Comparison of ENCODE assay signal across 3 worm cellular contexts in genomic region chrIV:9716490-9716889, ce11.
TF ChIP-seq lines count a peak whose summit lies in the region.

No protein-coding gene starts in this region.

TF ChIP-seq in whole organism, L1 larva, 84 proteins besides CTCF, POLR2A, EP300 and RAD21 (continued from another document):
- peak; percentile 98 for TF ChIP-seq blmp-1 (tag; optimal IDR thresholded peaks at IDR 0.05; lab: Kevin White, UChicago)
- no peak for TF ChIP-seq pag-3 (tag; optimal IDR thresholded peaks at IDR 0.05; lab: Kevin White, UChicago; ENCODE audit: borderline replicate concordance, insufficient read depth)
- no peak for TF ChIP-seq nhr-90 (tag; optimal IDR thresholded peaks at IDR 0.05; lab: Kevin White, UChicago; ENCODE audit: poor library complexity)
- no peak for TF ChIP-seq ceh-82 (tag; optimal IDR thresholded peaks at IDR 0.05; lab: Kevin White, UChicago)
- no peak for TF ChIP-seq mdl-1 (tag; optimal IDR thresholded peaks at IDR 0.05; lab: Kevin White, UChicago)
- no peak for TF ChIP-seq unc-30 (tag; optimal IDR thresholded peaks at IDR 0.05; lab: Kevin White, UChicago)
- TF ChIP-seq elt-2 (tag; optimal IDR thresholded peaks at IDR 0.05; lab: Kevin White, UChicago), result peak; percentile 56
- TF ChIP-seq dsc-1 (tag; optimal IDR thresholded peaks at IDR 0.05; lab: Kevin White, UChicago), result no peak
- no peak for TF ChIP-seq grh-1 (GFP tag; IDR thresholded peaks at IDR 0.05; lab: Robert Waterston, UW)
- TF ChIP-seq F16B12.6 (tag; optimal IDR thresholded peaks at IDR 0.05; lab: Kevin White, UChicago), result no peak
- TF ChIP-seq alr-1 (tag; optimal IDR thresholded peaks at IDR 0.05; lab: Kevin White, UChicago; ENCODE audit: borderline replicate concordance), result no peak
- TF ChIP-seq mep-1 (tag; optimal IDR thresholded peaks at IDR 0.05; lab: Kevin White, UChicago), result peak; percentile 30
- no peak for TF ChIP-seq nhr-47 (tag; optimal IDR thresholded peaks at IDR 0.05; lab: Kevin White, UChicago)
- TF ChIP-seq snu-23 (GFP tag; optimal IDR thresholded peaks at IDR 0.05; lab: Kevin White, UChicago), result peak; percentile 33
- TF ChIP-seq unc-62 (GFP tag; optimal IDR thresholded peaks at IDR 0.05; lab: Kevin White, UChicago), result no peak
- no peak for TF ChIP-seq efl-3 (GFP tag; optimal IDR thresholded peaks at IDR 0.05; lab: Kevin White, UChicago)
- TF ChIP-seq ztf-11 (tag; optimal IDR thresholded peaks at IDR 0.05; lab: Kevin White, UChicago), result no peak
- TF ChIP-seq nhr-85 (tag; lab: Kevin White, UChicago), result peak; percentile 59
- TF ChIP-seq hpl-2 (GFP tag; optimal IDR thresholded peaks at IDR 0.05; lab: Kevin White, UChicago), result no peak
- TF ChIP-seq nhr-11 (tag; optimal IDR thresholded peaks at IDR 0.05; lab: Kevin White, UChicago), result no peak
- TF ChIP-seq ces-1 (GFP tag; optimal IDR thresholded peaks at IDR 0.05; lab: Kevin White, UChicago), result no peak
- no peak; the same call in 1 of the 2 replicates for TF ChIP-seq nhr-19 (GFP tag; conservative IDR thresholded peaks at IDR 0.05; lab: Robert Waterston, UW)
- TF ChIP-seq egl-13 (tag; optimal IDR thresholded peaks at IDR 0.05; lab: Kevin White, UChicago), result no peak
- TF ChIP-seq sox-4 (tag; optimal IDR thresholded peaks at IDR 0.05; lab: Kevin White, UChicago), result no peak
- peak in 1 of 2 experiments; percentile 50 for TF ChIP-seq lin-35 (GFP tag; optimal IDR thresholded peaks at IDR 0.05; lab: Kevin White, UChicago)
- no peak for TF ChIP-seq nhr-237 (tag; optimal IDR thresholded peaks at IDR 0.05; lab: Kevin White, UChicago)
- TF ChIP-seq pax-3 (tag; optimal IDR thresholded peaks at IDR 0.05; lab: Kevin White, UChicago), result no peak
- TF ChIP-seq efl-1 (optimal IDR thresholded peaks at IDR 0.05; lab: Kevin White, UChicago), result no peak
- peak in 1 of 2 experiments; percentile 6 for TF ChIP-seq efl-1 (GFP tag; optimal IDR thresholded peaks at IDR 0.05 in 1 of 2; lab: Kevin White, UChicago)
- TF ChIP-seq unc-98 (GFP tag; IDR thresholded peaks at IDR 0.05; lab: Robert Waterston, UW), result no peak
- TF ChIP-seq isw-1 (GFP tag; IDR thresholded peaks at IDR 0.05; lab: Robert Waterston, UW), result no peak
- TF ChIP-seq nhr-20 (tag; optimal IDR thresholded peaks at IDR 0.05; lab: Kevin White, UChicago), result peak; percentile 41
- TF ChIP-seq ztf-4 (tag; optimal IDR thresholded peaks at IDR 0.05; lab: Kevin White, UChicago), result peak; percentile 5
- TF ChIP-seq ama-1 (optimal IDR thresholded peaks at IDR 0.05; lab: Kevin White, UChicago), result no peak
- TF ChIP-seq lin-14 (GFP tag; optimal IDR thresholded peaks at IDR 0.05; lab: Kevin White, UChicago), result peak; percentile 64
- no peak for TF ChIP-seq ceh-90 (tag; optimal IDR thresholded peaks at IDR 0.05; lab: Kevin White, UChicago)
- TF ChIP-seq C04F5.9 (tag; optimal IDR thresholded peaks at IDR 0.05; lab: Kevin White, UChicago), result no peak
- no peak for TF ChIP-seq ets-5 (GFP tag; IDR thresholded peaks at IDR 0.05; lab: Robert Waterston, UW)
- TF ChIP-seq nhr-77 (tag; optimal IDR thresholded peaks at IDR 0.05; lab: Kevin White, UChicago), result no peak
- TF ChIP-seq vab-15 (tag; optimal IDR thresholded peaks at IDR 0.05; lab: Kevin White, UChicago), result no peak
- no peak for TF ChIP-seq fkh-10 (GFP tag; optimal IDR thresholded peaks at IDR 0.05; lab: Kevin White, UChicago)
- no peak for TF ChIP-seq ceh-88 (GFP tag; IDR thresholded peaks at IDR 0.05; lab: Robert Waterston, UW)

TF ChIP-seq in whole organism, L2 larva, 48 proteins besides CTCF, POLR2A, EP300 and RAD21 (continued from another document):
- peak; percentile 21 for TF ChIP-seq nhr-21 (tag; optimal IDR thresholded peaks at IDR 0.05; lab: Kevin White, UChicago)
- TF ChIP-seq nhr-77 (tag; optimal IDR thresholded peaks at IDR 0.05; lab: Kevin White, UChicago), result no peak
- no peak for TF ChIP-seq alr-1 (tag; optimal IDR thresholded peaks at IDR 0.05; lab: Kevin White, UChicago)
- TF ChIP-seq R02D3.7 (tag; optimal IDR thresholded peaks at IDR 0.05; lab: Kevin White, UChicago), result no peak
- peak; percentile 24 for TF ChIP-seq sma-3 (GFP tag; optimal IDR thresholded peaks at IDR 0.05; lab: Kevin White, UChicago)
- peak; percentile 16 for TF ChIP-seq C34F6.9 (tag; optimal IDR thresholded peaks at IDR 0.05; lab: Kevin White, UChicago)
- TF ChIP-seq lin-13 (GFP tag; optimal IDR thresholded peaks at IDR 0.05; lab: Kevin White, UChicago), result no peak
- TF ChIP-seq nhr-11 (tag; optimal IDR thresholded peaks at IDR 0.05; lab: Kevin White, UChicago), result no peak
- peak; percentile 63 for TF ChIP-seq nhr-25 (tag; optimal IDR thresholded peaks at IDR 0.05; lab: Kevin White, UChicago)
- no peak for TF ChIP-seq gmeb-1 (tag; optimal IDR thresholded peaks at IDR 0.05; lab: Kevin White, UChicago)
- no peak for TF ChIP-seq F13H6.1 (tag; optimal IDR thresholded peaks at IDR 0.05; lab: Kevin White, UChicago)
- TF ChIP-seq snpc-4 (tag; optimal IDR thresholded peaks at IDR 0.05; lab: Kevin White, UChicago), result peak; percentile 7
- TF ChIP-seq unc-39 (tag; optimal IDR thresholded peaks at IDR 0.05; lab: Kevin White, UChicago), result no peak
- TF ChIP-seq ZK546.5 (tag; optimal IDR thresholded peaks at IDR 0.05; lab: Kevin White, UChicago), result no peak
- TF ChIP-seq fos-1 (tag; optimal IDR thresholded peaks at IDR 0.05; lab: Kevin White, UChicago), result peak; percentile 92
- TF ChIP-seq lin-11 (tag; optimal IDR thresholded peaks at IDR 0.05; lab: Kevin White, UChicago), result no peak
- peak; percentile 93 for TF ChIP-seq blmp-1 (tag; optimal IDR thresholded peaks at IDR 0.05; lab: Kevin White, UChicago; ENCODE audit: insufficient read depth)
- no peak for TF ChIP-seq nhr-10 (tag; optimal IDR thresholded peaks at IDR 0.05; lab: Kevin White, UChicago)
- no peak for TF ChIP-seq ztf-4 (tag; optimal IDR thresholded peaks at IDR 0.05; lab: Kevin White, UChicago)
- TF ChIP-seq peb-1 (tag; optimal IDR thresholded peaks at IDR 0.05; lab: Kevin White, UChicago), result no peak
- no peak for TF ChIP-seq mdl-1 (tag; optimal IDR thresholded peaks at IDR 0.05; lab: Kevin White, UChicago)
- no peak for TF ChIP-seq egl-27 (tag; optimal IDR thresholded peaks at IDR 0.05; lab: Kevin White, UChicago)
- TF ChIP-seq lsy-2 (tag; optimal IDR thresholded peaks at IDR 0.05; lab: Kevin White, UChicago), result peak in 1 of 2 experiments; percentile 15
- no peak for TF ChIP-seq ama-1 (optimal IDR thresholded peaks at IDR 0.05; lab: Kevin White, UChicago)
- no peak for TF ChIP-seq sem-4 (tag; optimal IDR thresholded peaks at IDR 0.05; lab: Kevin White, UChicago)
- no peak for TF ChIP-seq lin-39 (tag; optimal IDR thresholded peaks at IDR 0.05; lab: Kevin White, UChicago)
- TF ChIP-seq skn-1 (tag; optimal IDR thresholded peaks at IDR 0.05; lab: Kevin White, UChicago), result peak; percentile 40

TF ChIP-seq in whole organism, L4 larva, 104 proteins besides CTCF, POLR2A, EP300 and RAD21 (continued from another document):
- no peak for TF ChIP-seq ctbp-1 (GFP tag; IDR thresholded peaks at IDR 0.05; lab: Robert Waterston, UW)
- TF ChIP-seq nhr-77 (tag; optimal IDR thresholded peaks at IDR 0.05; lab: Kevin White, UChicago), result peak; percentile 74
- no peak for TF ChIP-seq lin-15B (tag; optimal IDR thresholded peaks at IDR 0.05; lab: Kevin White, UChicago)
- peak; percentile 27 for TF ChIP-seq hlh-30 (tag; optimal IDR thresholded peaks at IDR 0.05; lab: Kevin White, UChicago; ENCODE audit: insufficient read depth)
- no peak for TF ChIP-seq arid-1 (GFP tag; conservative IDR thresholded peaks at IDR 0.05; lab: Robert Waterston, UW)
- TF ChIP-seq php-3 (GFP tag; IDR thresholded peaks at IDR 0.05; lab: Robert Waterston, UW), result no peak
- no peak for TF ChIP-seq F44E2.7 (GFP tag; IDR thresholded peaks at IDR 0.05; lab: Robert Waterston, UW)
- no peak for TF ChIP-seq nhr-237 (tag; optimal IDR thresholded peaks at IDR 0.05; lab: Kevin White, UChicago)
- no peak for TF ChIP-seq nhr-76 (tag; optimal IDR thresholded peaks at IDR 0.05; lab: Kevin White, UChicago)
- no peak for TF ChIP-seq zfp-2 (tag; optimal IDR thresholded peaks at IDR 0.05; lab: Kevin White, UChicago)
- peak; percentile 37 for TF ChIP-seq T20F7.1 (GFP tag; optimal IDR thresholded peaks at IDR 0.05; lab: Kevin White, UChicago)
- TF ChIP-seq zip-2 (tag; optimal IDR thresholded peaks at IDR 0.05; lab: Kevin White, UChicago), result no peak
- no peak for TF ChIP-seq madf-9 (GFP tag; conservative IDR thresholded peaks at IDR 0.05; lab: Robert Waterston, UW)
- no peak for TF ChIP-seq gei-8 (GFP tag; optimal IDR thresholded peaks at IDR 0.05; lab: Kevin White, UChicago)
- TF ChIP-seq pha-4 (GFP tag; IDR thresholded peaks at IDR 0.05; lab: Robert Waterston, UW), result no peak
- no peak for TF ChIP-seq pha-4 (tag; optimal IDR thresholded peaks at IDR 0.05; lab: Kevin White, UChicago)
- TF ChIP-seq pqm-1 (tag; optimal IDR thresholded peaks at IDR 0.05; lab: Kevin White, UChicago), result peak; percentile 81
- TF ChIP-seq attf-4 (tag; optimal IDR thresholded peaks at IDR 0.05; lab: Kevin White, UChicago), result no peak
- no peak for TF ChIP-seq daf-19 (GFP tag; conservative IDR thresholded peaks at IDR 0.05; lab: Robert Waterston, UW)
- TF ChIP-seq dmd-9 (GFP tag; IDR thresholded peaks at IDR 0.05; lab: Robert Waterston, UW), result no peak
- TF ChIP-seq lir-3 (tag; optimal IDR thresholded peaks at IDR 0.05; lab: Kevin White, UChicago), result no peak
- TF ChIP-seq mxl-3 (GFP tag; optimal IDR thresholded peaks at IDR 0.05; lab: Kevin White, UChicago), result no peak
- TF ChIP-seq dmd-6 (GFP tag; IDR thresholded peaks at IDR 0.05; lab: Robert Waterston, UW), result peak; percentile 80
- TF ChIP-seq lsy-2 (tag; optimal IDR thresholded peaks at IDR 0.05; lab: Kevin White, UChicago), result peak in 1 of 2 experiments; percentile 53
- no peak for TF ChIP-seq nhr-111 (GFP tag; optimal IDR thresholded peaks at IDR 0.05; lab: Kevin White, UChicago)
- no peak for TF ChIP-seq duxl-1 (tag; optimal IDR thresholded peaks at IDR 0.05; lab: Kevin White, UChicago; ENCODE audit: poor library complexity)
- TF ChIP-seq F49E8.2 (tag; optimal IDR thresholded peaks at IDR 0.05; lab: Kevin White, UChicago; ENCODE audit: borderline replicate concordance), result no peak
- peak; percentile 40 for TF ChIP-seq nhr-10 (tag; optimal IDR thresholded peaks at IDR 0.05; lab: Kevin White, UChicago)
- no peak for TF ChIP-seq daf-8 (GFP tag; IDR thresholded peaks at IDR 0.05; lab: Robert Waterston, UW)
